Worm (Caenorhabditis elegans): Measurements from ENCODE around the gene M153.5.

- TF ChIP-seq sea-1 (GFP tag; conservative IDR thresholded peaks at IDR 0.05): no peak
- TF ChIP-seq flt-1 (GFP tag; IDR thresholded peaks at IDR 0.05): no peak
- no peak for TF ChIP-seq ceh-36 (tag; optimal IDR thresholded peaks at IDR 0.05)
Measured at ce11 chrX:12185847-12186559, 42.2 kb downstream of the M153.5 start.

All from whole organism, early embryonic.